Fruit fly (Drosophila melanogaster) whole organism, wandering third instar larva: Measurements from ENCODE around the gene CG17154.

ENCODE experiments used
- Abd-B ChIP-seq: fragments of >200 bp; optimal IDR thresholded peaks from 2 replicates; lab custom pipeline; 2017; ENCODE audit warnings: missing biosample characterization, missing genetic modification characterization
- CG32264 ChIP-seq: fragments of 200-800 bp; sonication (Bioruptor generic); optimal IDR thresholded peaks from 2 replicates; lab custom pipeline; 2016; ENCODE audit warnings: missing biosample characterization, missing genetic modification characterization
- CG9705 ChIP-seq: fragments of 200-800 bp; sonication (Bioruptor generic); optimal IDR thresholded peaks from 2 replicates; lab custom pipeline; 2018; ENCODE audit warnings: missing biosample characterization, mild to moderate bottlenecking, missing genetic modification characterization
- CrebA ChIP-seq: fragments of 200-800 bp; sonication (Bioruptor generic); optimal IDR thresholded peaks from 2 replicates; lab custom pipeline; 2016; ENCODE audit warnings: missing biosample characterization, mild to moderate bottlenecking, missing genetic modification characterization, borderline replicate concordance
- Dfd ChIP-seq: fragments of >200 bp; optimal IDR thresholded peaks from 2 replicates; lab custom pipeline; 2017; ENCODE audit warnings: missing biosample characterization, missing genetic modification characterization
- Dif ChIP-seq: fragments of 200-275, 200-300 bp; sonication (Bioruptor generic); optimal IDR thresholded peaks from 2 replicates; lab custom pipeline; 2018; ENCODE audit warnings: missing biosample characterization, missing genetic modification characterization; ENCODE audit not compliant: partially characterized antibody
- GATAd ChIP-seq: sonication (Bioruptor generic); optimal IDR thresholded peaks from 2 replicates; lab custom pipeline; 2016; ENCODE audit warnings: missing biosample characterization, missing genetic modification characterization
- HLH106 ChIP-seq: fragments of 200-800 bp; optimal IDR thresholded peaks from 3 replicates; lab custom pipeline; 2019; ENCODE audit warnings: missing biosample characterization, mild to moderate bottlenecking, missing genetic modification characterization, moderate library complexity
- Hnf4 ChIP-seq: fragments of 200-800 bp; sonication (Bioruptor generic); optimal IDR thresholded peaks from 2 replicates; lab custom pipeline; 2016; ENCODE audit warnings: missing biosample characterization, mild to moderate bottlenecking, missing genetic modification characterization
- Hr78 ChIP-seq: fragments of >200 bp; optimal IDR thresholded peaks from 2 replicates; lab custom pipeline; 2017; ENCODE audit warnings: missing biosample characterization, missing genetic modification characterization
- Hr83 ChIP-seq: fragments of 200-300 bp; sonication (Bioruptor generic); optimal IDR thresholded peaks from 2 replicates; lab custom pipeline; 2016; ENCODE audit warnings: missing biosample characterization, mild to moderate bottlenecking, missing genetic modification characterization, moderate library complexity; ENCODE audit not compliant: poor library complexity, severe bottlenecking
- Jra ChIP-seq: sonication (Bioruptor generic); optimal IDR thresholded peaks from 2 replicates; lab custom pipeline; 2016; ENCODE audit warnings: missing biosample characterization, missing genetic modification characterization
- Mio ChIP-seq: sonication (Bioruptor generic); optimal IDR thresholded peaks from 2 replicates; lab custom pipeline; 2016; ENCODE audit warnings: missing biosample characterization, missing genetic modification characterization
- Myc ChIP-seq: fragments of >200 bp; optimal IDR thresholded peaks from 2 replicates; lab custom pipeline; 2017
- N ChIP-seq: fragments of >200 bp; optimal IDR thresholded peaks from 2 replicates; lab custom pipeline; 2018; ENCODE audit warnings: missing biosample characterization, missing external identifiers, missing genetic modification characterization
- OdsH ChIP-seq: fragments of 200-800 bp; sonication (Bioruptor generic); optimal IDR thresholded peaks from 2 replicates; lab custom pipeline; 2016; ENCODE audit warnings: missing biosample characterization, mild to moderate bottlenecking, missing genetic modification characterization
- Rel ChIP-seq, 2 experiments: fragments of 200-800 bp; sonication (Bioruptor generic) in 1 of 2; optimal IDR thresholded peaks; 2 replicates in 1 of 2; 3 replicates in 1 of 2; lab custom pipeline; 2016 to 2019; ENCODE audit warnings: mild to moderate bottlenecking in 2 of 2, missing biosample characterization in 2 of 2, missing genetic modification characterization in 2 of 2, moderate library complexity in 1 of 2
- Sp1 ChIP-seq: fragments of 200-800 bp; sonication (Bioruptor generic); optimal IDR thresholded peaks from 3 replicates; lab custom pipeline; 2019; ENCODE audit warnings: missing biosample characterization, mild to moderate bottlenecking, missing genetic modification characterization, moderate library complexity
- Vsx2 ChIP-seq: fragments of 200-300, 225-300 bp; sonication (Bioruptor generic); optimal IDR thresholded peaks from 2 replicates; lab custom pipeline; 2018; ENCODE audit warnings: missing biosample characterization, missing genetic modification characterization; ENCODE audit not compliant: partially characterized antibody
- br ChIP-seq: fragments of 200-800 bp; sonication (Bioruptor generic); optimal IDR thresholded peaks from 2 replicates; lab custom pipeline; 2016; ENCODE audit warnings: missing biosample characterization, missing genetic modification characterization
- brk ChIP-seq: fragments of 200-800 bp; sonication (Bioruptor generic); optimal IDR thresholded peaks from 2 replicates; lab custom pipeline; 2016; ENCODE audit warnings: missing biosample characterization, mild to moderate bottlenecking, missing genetic modification characterization
- dl ChIP-seq, 2 experiments: fragments of 175-275, 200-275 bp in 1 of 2; fragments of 200-275 bp in 1 of 2; sonication (Bioruptor generic); optimal IDR thresholded peaks; lab custom pipeline; 2018; ENCODE audit warnings: mild to moderate bottlenecking in 2 of 2, missing biosample characterization in 2 of 2, missing genetic modification characterization in 2 of 2, moderate library complexity in 2 of 2; ENCODE audit not compliant: partially characterized antibody in 2 of 2, insufficient read depth in 1 of 2
- dmrt93B ChIP-seq: fragments of 200-800 bp; sonication (Bioruptor generic); optimal IDR thresholded peaks from 2 replicates; lab custom pipeline; 2018; ENCODE audit warnings: missing biosample characterization, mild to moderate bottlenecking, missing genetic modification characterization
- dsf ChIP-seq: sonication (Bioruptor generic); optimal IDR thresholded peaks from 2 replicates; lab custom pipeline; 2016; ENCODE audit warnings: missing biosample characterization, missing genetic modification characterization, borderline replicate concordance
- ey ChIP-seq: fragments of 200-800 bp; sonication (Bioruptor generic); optimal IDR thresholded peaks from 2 replicates; lab custom pipeline; 2016; ENCODE audit warnings: missing biosample characterization, missing genetic modification characterization
- foxo ChIP-seq, 2 experiments: fragments of 200-800 bp; sonication (Bioruptor generic); optimal IDR thresholded peaks; 2 replicates in 1 of 2; 3 replicates in 1 of 2; lab custom pipeline; 2016 to 2017; ENCODE audit warnings: missing biosample characterization in 2 of 2, missing genetic modification characterization in 2 of 2
- fru ChIP-seq: fragments of 200-800 bp; sonication (Bioruptor generic); optimal IDR thresholded peaks from 3 replicates; lab custom pipeline; 2016; ENCODE audit warnings: missing biosample characterization, mild to moderate bottlenecking, missing genetic modification characterization
- h ChIP-seq: fragments of 200-800 bp; sonication (Bioruptor generic); optimal IDR thresholded peaks from 3 replicates; lab custom pipeline; 2016; ENCODE audit warnings: missing biosample characterization, mild to moderate bottlenecking, missing genetic modification characterization
- jim ChIP-seq: fragments of 175-275, 200-325 bp; sonication (Bioruptor generic); optimal IDR thresholded peaks from 2 replicates; lab custom pipeline; 2016; ENCODE audit warnings: missing biosample characterization, mild to moderate bottlenecking, missing genetic modification characterization
- lola ChIP-seq: fragments of >200 bp; optimal IDR thresholded peaks from 2 replicates; lab custom pipeline; 2017; ENCODE audit warnings: missing biosample characterization, missing genetic modification characterization
- pan ChIP-seq: fragments of >200 bp; optimal IDR thresholded peaks from 2 replicates; lab custom pipeline; 2017
- psq ChIP-seq: fragments of 200-800 bp; sonication (Bioruptor generic); optimal IDR thresholded peaks from 3 replicates; lab custom pipeline; 2017; ENCODE audit warnings: missing biosample characterization, mild to moderate bottlenecking, missing genetic modification characterization, moderate library complexity
- rgr ChIP-seq: fragments of 200-800 bp; sonication (Bioruptor generic); optimal IDR thresholded peaks from 3 replicates; lab custom pipeline; 2016; ENCODE audit warnings: missing biosample characterization, mild to moderate bottlenecking, missing genetic modification characterization
- sage ChIP-seq: fragments of 200-800 bp; sonication (Bioruptor generic); optimal IDR thresholded peaks from 2 replicates; lab custom pipeline; 2016; ENCODE audit warnings: missing biosample characterization, mild to moderate bottlenecking, missing genetic modification characterization
- sv ChIP-seq: fragments of 200-800 bp; sonication (Bioruptor generic); optimal IDR thresholded peaks from 3 replicates; lab custom pipeline; 2016; ENCODE audit warnings: missing biosample characterization, missing genetic modification characterization
- tai ChIP-seq: sonication (Bioruptor generic); optimal IDR thresholded peaks from 2 replicates; lab custom pipeline; 2016; ENCODE audit warnings: missing biosample characterization, missing genetic modification characterization
- usp ChIP-seq: fragments of >200 bp; optimal IDR thresholded peaks from 2 replicates; lab custom pipeline; 2017; ENCODE audit warnings: missing biosample characterization, missing genetic modification characterization
- woc ChIP-seq: sonication (Bioruptor generic); optimal IDR thresholded peaks from 2 replicates; lab custom pipeline; 2016; ENCODE audit warnings: missing biosample characterization, mild to moderate bottlenecking, missing genetic modification characterization

CG17154 gene

DNA sequence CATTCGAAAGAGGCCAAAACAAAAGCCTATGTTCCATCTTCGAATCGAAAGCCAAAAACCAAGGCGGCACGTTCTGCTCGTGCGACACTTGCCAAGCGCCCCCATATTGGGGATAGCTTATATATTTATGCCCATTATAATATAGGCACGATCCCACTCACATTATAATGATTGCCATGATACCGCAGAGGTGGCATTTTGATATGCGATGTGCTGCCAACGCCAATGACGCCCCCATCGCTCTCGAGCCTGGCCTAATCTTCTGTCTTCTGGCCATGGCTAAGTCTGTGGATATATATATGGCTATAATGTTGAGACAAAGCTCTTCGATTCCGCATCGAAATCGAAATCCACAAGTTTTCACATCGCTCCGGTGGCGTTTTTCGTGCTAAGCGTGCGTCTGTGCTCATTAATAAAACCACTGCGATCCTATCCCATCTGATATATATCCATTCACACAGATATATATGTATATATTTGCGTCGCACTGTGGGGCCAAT is 4.5 kb downstream of the CG17154 start:
- TF ChIP-seq foxo (GFP tag; optimal IDR thresholded peaks at IDR 0.05; lab: Kevin White, UChicago) (no peak), h (no peak), sage (GFP tag; lab: Kevin White, UChicago) (no peak), Myc (lab: Kevin White, UChicago) (no peak), Hr78 (GFP tag; lab: Kevin White, UChicago) (no peak), GATAd (no peak), HLH106 (tag; lab: Kevin White, UChicago) (no peak), Rel (GFP tag; optimal IDR thresholded peaks at IDR 0.05; lab: Kevin White, UChicago) (no peak), Rel (tag; optimal IDR thresholded peaks at IDR 0.05; lab: Kevin White, UChicago) (no peak), Dfd (no peak), rgr (GFP tag; lab: Kevin White, UChicago) (no peak), sv (GFP tag; lab: Kevin White, UChicago) (no peak), dsf (no peak), Jra (no peak), usp (GFP tag; lab: Kevin White, UChicago) (no peak), CrebA (GFP tag; lab: Kevin White, UChicago) (no peak)

DNA sequence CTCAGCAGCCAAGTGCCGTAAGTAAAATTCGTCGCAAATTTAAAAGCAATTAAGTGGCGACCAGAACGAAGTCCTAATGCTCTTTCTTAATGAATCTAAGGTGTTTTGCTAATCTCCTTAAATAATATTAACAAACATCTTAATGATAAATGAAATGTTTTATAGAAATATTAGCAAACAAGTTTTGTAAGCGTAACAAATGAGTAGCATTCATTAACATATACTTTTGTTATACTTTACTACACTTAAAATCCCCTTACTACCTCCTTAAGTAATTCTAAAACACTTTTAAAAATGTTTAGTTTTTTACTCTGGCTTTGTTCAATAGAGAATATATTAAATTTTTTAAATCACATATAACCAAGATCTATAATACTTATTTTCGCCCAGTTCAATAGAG is 7.5 kb downstream of the CG17154 start:
- TF ChIP-seq ey (peak; percentile 10), woc (GFP tag; lab: Kevin White, UChicago) (peak; percentile 16), foxo (GFP tag; optimal IDR thresholded peaks at IDR 0.05; lab: Kevin White, UChicago) (peak in 1 of 2 experiments; percentile 14), Jra (no peak), h (peak; percentile 2)

DNA sequence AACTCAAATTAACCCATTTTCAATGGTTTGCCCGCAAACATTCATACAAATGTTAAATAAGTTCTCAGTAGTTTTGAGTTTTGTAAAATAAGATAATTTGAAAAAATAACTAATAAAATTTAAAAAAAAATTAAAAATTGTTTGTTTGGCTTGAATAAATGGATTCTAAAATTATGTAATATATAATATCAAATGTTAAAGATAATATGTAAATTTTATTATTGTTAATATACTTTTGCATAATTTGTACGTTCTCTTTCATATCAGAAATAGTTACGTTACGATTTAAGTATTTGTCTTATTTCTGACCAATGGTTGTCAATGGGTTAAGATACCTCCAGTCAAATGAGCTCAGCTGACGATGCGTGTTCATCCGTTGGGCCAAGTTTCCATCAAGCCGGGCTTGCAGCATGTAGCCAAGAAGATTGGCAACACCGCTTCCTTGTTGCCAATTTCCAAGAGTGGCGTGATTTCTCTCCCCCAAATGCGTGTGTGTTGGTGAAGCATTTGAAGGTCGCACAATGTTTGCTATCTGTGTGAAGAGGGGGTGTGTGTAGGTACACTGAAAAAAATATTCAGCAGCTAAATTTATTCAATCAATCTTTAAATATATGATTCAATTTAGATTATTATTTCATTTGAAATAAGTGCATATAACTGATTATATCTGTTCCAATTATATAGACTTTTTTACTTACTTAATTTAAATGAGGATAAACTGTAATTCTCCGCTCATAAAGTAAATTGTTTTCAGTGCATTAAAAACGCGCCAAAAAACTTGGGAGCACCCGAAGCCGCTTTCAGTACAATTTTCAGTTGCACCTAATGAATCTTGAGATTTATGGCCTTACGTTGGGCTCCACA is 8.6 kb downstream of the CG17154 start:
- no peak for TF ChIP-seq Dfd
- no peak for TF ChIP-seq jim (GFP tag; lab: Kevin White, UChicago)
- TF ChIP-seq Rel (GFP tag; optimal IDR thresholded peaks at IDR 0.05; lab: Kevin White, UChicago) = no peak
- TF ChIP-seq Rel (tag; optimal IDR thresholded peaks at IDR 0.05; lab: Kevin White, UChicago) = peak; percentile 0
- TF ChIP-seq HLH106 (tag; lab: Kevin White, UChicago) = peak; percentile 74
- TF ChIP-seq br = peak; percentile 13
- TF ChIP-seq Hnf4 (GFP tag; lab: Kevin White, UChicago) = no peak
- no peak for TF ChIP-seq dl (GFP tag; optimal IDR thresholded peaks at IDR 0.05; lab: Kevin White, UChicago; ENCODE audit: insufficient read depth in 1 of 2, partially characterized antibody in 2 of 2)
- TF ChIP-seq brk = no peak
- no peak for TF ChIP-seq lola (GFP tag; lab: Kevin White, UChicago)
- TF ChIP-seq dmrt93B = no peak
- TF ChIP-seq psq = peak; percentile 60
- TF ChIP-seq foxo (GFP tag; optimal IDR thresholded peaks at IDR 0.05; lab: Kevin White, UChicago) = peak in 1 of 2 experiments; percentile 68
- TF ChIP-seq woc (GFP tag; lab: Kevin White, UChicago) = peak; percentile 42
- no peak for TF ChIP-seq Hr83 (GFP tag; lab: Kevin White, UChicago)
- no peak for TF ChIP-seq tai (GFP tag; lab: Kevin White, UChicago)
- TF ChIP-seq dsf = no peak
- TF ChIP-seq sv (GFP tag; lab: Kevin White, UChicago) = no peak
- TF ChIP-seq Mio (GFP tag; lab: Kevin White, UChicago) = no peak
- TF ChIP-seq Abd-B (GFP tag; lab: Kevin White, UChicago) = no peak
- TF ChIP-seq Vsx2 = no peak
- peak; percentile 62 for TF ChIP-seq rgr (GFP tag; lab: Kevin White, UChicago)
- no peak for TF ChIP-seq sage (GFP tag; lab: Kevin White, UChicago)
- no peak for TF ChIP-seq GATAd
- peak; percentile 46 for TF ChIP-seq h
- TF ChIP-seq Myc (lab: Kevin White, UChicago) = no peak
- TF ChIP-seq CG9705 (GFP tag; lab: Kevin White, UChicago) = no peak
- TF ChIP-seq OdsH (GFP tag; lab: Kevin White, UChicago) = peak; percentile 39
- no peak for TF ChIP-seq N (GFP tag; lab: Kevin White, UChicago)
- no peak for TF ChIP-seq Dif (GFP tag; lab: Kevin White, UChicago)
- TF ChIP-seq CG32264 (GFP tag; lab: Kevin White, UChicago) = no peak
- peak; percentile 21 for TF ChIP-seq ey
- TF ChIP-seq Sp1 (GFP tag; lab: Kevin White, UChicago) = peak; percentile 83
- no peak for TF ChIP-seq pan (lab: Kevin White, UChicago)
- peak; percentile 60 for TF ChIP-seq fru (GFP tag; lab: Kevin White, UChicago)
- no peak for TF ChIP-seq CrebA (GFP tag; lab: Kevin White, UChicago)
- TF ChIP-seq Jra = no peak
- no peak for TF ChIP-seq Hr78 (GFP tag; lab: Kevin White, UChicago)
- TF ChIP-seq usp (GFP tag; lab: Kevin White, UChicago) = no peak
- TF ChIP-seq, all 38 proteins: peak for 12
